Worm (Caenorhabditis elegans) whole organism, L4 larva: ENCODE results near the gene gcy-14.

ENCODE experiments used
- D1046.2 ChIP-seq: fragments of 200-800 bp; sonication (Bioruptor generic); IDR thresholded peaks from 2 replicates; pipeline ENCODE4 v1.3.6; 2022; ENCODE audit warnings: missing genetic modification characterization, missing compliant biosample characterization
- Y5F2A.4 ChIP-seq: fragments of 200-800 bp; sonication (Bioruptor generic); optimal IDR thresholded peaks from 2 replicates; lab custom pipeline; 2018; ENCODE audit warnings: mild to moderate bottlenecking, missing genetic modification characterization, missing compliant biosample characterization
- arid-1 ChIP-seq: fragments of 200-800 bp; sonication (Bioruptor generic); conservative IDR thresholded peaks from 2 replicates; pipeline ENCODE4 v1.3.6; 2022; ENCODE audit warnings: missing genetic modification reagents, missing genetic modification characterization, missing compliant biosample characterization
- ceh-82 ChIP-seq: sonication (generic microtip); optimal IDR thresholded peaks from 2 replicates; lab custom pipeline; 2017; ENCODE audit warnings: missing biosample characterization, missing genetic modification characterization
- dmd-9 ChIP-seq: fragments of 200-800 bp; sonication (Bioruptor generic); IDR thresholded peaks from 2 replicates; pipeline ENCODE4 v1.3.6; 2022; ENCODE audit warnings: missing genetic modification reagents, missing genetic modification characterization, missing compliant biosample characterization
- lin-13 ChIP-seq: fragments of 150-350 bp; optimal IDR thresholded peaks from 2 replicates; lab custom pipeline; 2014; ENCODE audit warnings: missing biosample characterization, missing genetic modification reagents, missing genetic modification characterization
- mdl-1 ChIP-seq, 2 experiments: fragments of 150-350 bp in 1 of 2; sonication (generic microtip) in 1 of 2; optimal IDR thresholded peaks; 2 replicates each; lab custom pipeline; 2014 to 2017; ENCODE audit warnings: missing biosample characterization in 2 of 2, missing genetic modification characterization in 2 of 2
- nhr-102 ChIP-seq: sonication (generic microtip); optimal IDR thresholded peaks from 2 replicates; lab custom pipeline; 2016; ENCODE audit warnings: mild to moderate bottlenecking, missing genetic modification characterization, moderate library complexity, missing compliant biosample characterization
- nhr-28 ChIP-seq: fragments of 150-350 bp; optimal IDR thresholded peaks from 2 replicates; lab custom pipeline; 2014; ENCODE audit warnings: missing biosample characterization, missing genetic modification characterization
- skn-1 ChIP-seq: fragments of 150-350 bp; optimal IDR thresholded peaks from 2 replicates; lab custom pipeline; 2014; ENCODE audit warnings: missing biosample characterization, missing genetic modification characterization
- vab-7 ChIP-seq: fragments of 200-800 bp; sonication (Bioruptor generic); IDR thresholded peaks from 2 replicates; pipeline ENCODE4 v1.3.6; 2022; ENCODE audit warnings: missing genetic modification reagents, missing genetic modification characterization, missing compliant biosample characterization

DNA sequence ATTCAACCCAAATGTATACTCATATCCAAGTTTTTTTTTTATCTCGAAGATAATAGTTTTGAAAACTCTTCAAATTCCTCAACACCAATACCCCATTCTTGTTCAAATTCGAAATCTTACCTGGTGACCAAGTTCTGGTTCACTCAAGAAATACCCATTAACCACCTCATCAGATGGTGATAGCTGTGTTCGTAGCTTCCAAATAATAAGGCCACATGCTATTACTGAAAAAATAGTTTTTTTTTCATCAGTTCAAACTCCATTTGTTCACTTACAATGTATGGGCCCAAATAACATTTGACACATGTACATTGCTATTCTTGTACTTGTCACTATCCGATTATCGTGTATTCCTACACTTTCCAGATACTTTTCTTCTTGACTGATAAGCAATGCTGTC is 39.4 kb upstream of the gcy-14 start:
- TF ChIP-seq lin-13 (GFP tag; lab: Kevin White, UChicago) (no peak), dmd-9 (GFP tag; lab: Robert Waterston, UW) (no peak), D1046.2 (GFP tag; lab: Robert Waterston, UW) (no peak), skn-1 (tag; lab: Kevin White, UChicago) (no peak), arid-1 (GFP tag; lab: Robert Waterston, UW) (no peak), nhr-28 (tag; lab: Kevin White, UChicago) (no peak), nhr-102 (tag; lab: Kevin White, UChicago) (no peak), ceh-82 (tag; lab: Kevin White, UChicago) (no peak), mdl-1 (tag; optimal IDR thresholded peaks at IDR 0.05; lab: Kevin White, UChicago) (no peak), vab-7 (GFP tag; lab: Robert Waterston, UW) (no peak), Y5F2A.4 (GFP tag; lab: Kevin White, UChicago) (no peak)
